Worm (Caenorhabditis elegans) whole organism, L1 larva: Measurements from ENCODE around the gene nfyc-1.

Source experiments
- aha-1 ChIP-seq: fragments of 150-350 bp; optimal IDR thresholded peaks from 2 replicates; lab custom pipeline; 2014; ENCODE audit warnings: missing biosample characterization, missing genetic modification characterization
- lin-39 ChIP-seq: fragments of 150-350 bp; optimal IDR thresholded peaks from 2 replicates; lab custom pipeline; 2014; ENCODE audit warnings: missing biosample characterization, missing genetic modification reagents, missing genetic modification characterization
- nhr-11 ChIP-seq: fragments of 150-350 bp; optimal IDR thresholded peaks from 2 replicates; lab custom pipeline; 2014; ENCODE audit warnings: missing biosample characterization, missing genetic modification characterization
- nhr-237 ChIP-seq: fragments of 150-350 bp; optimal IDR thresholded peaks from 2 replicates; lab custom pipeline; 2014; ENCODE audit warnings: missing biosample characterization, missing genetic modification characterization
- nhr-90 ChIP-seq: sonication (generic microtip); optimal IDR thresholded peaks from 2 replicates; lab custom pipeline; 2016; ENCODE audit warnings: mild to moderate bottlenecking, missing genetic modification characterization, missing compliant biosample characterization; ENCODE audit not compliant: poor library complexity

DNA sequence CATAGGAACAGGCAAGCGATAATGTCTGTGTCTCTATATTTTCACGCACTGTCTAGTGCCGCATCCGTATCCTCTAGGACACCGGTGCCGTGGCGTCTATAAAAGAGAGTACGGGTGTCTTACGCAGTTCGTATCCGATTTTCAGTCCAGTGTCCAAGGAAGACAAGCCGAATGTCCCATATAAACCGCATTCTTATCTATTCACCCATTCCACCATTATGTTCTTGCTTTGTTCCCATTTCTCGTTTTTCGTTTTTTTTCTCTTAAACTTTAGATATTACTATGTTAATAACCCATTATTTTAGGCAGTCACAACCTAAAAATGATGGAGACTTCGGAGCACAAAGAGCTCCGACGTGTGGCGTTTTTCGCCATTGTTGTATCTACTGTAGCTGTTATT, 20.7 kb upstream of the nfyc-1 start, which contains the start of gene sqt-2:
- no peak for TF ChIP-seq nhr-237 (tag; lab: Kevin White, UChicago)
- no peak for TF ChIP-seq lin-39 (tag; lab: Kevin White, UChicago)
- TF ChIP-seq aha-1, result no peak
- TF ChIP-seq nhr-11 (tag; lab: Kevin White, UChicago), result no peak
- TF ChIP-seq nhr-90 (tag; lab: Kevin White, UChicago), result no peak
